Fruit fly (Drosophila melanogaster): ENCODE results near the gene Gba1a.

Gba1a gene

DNA sequence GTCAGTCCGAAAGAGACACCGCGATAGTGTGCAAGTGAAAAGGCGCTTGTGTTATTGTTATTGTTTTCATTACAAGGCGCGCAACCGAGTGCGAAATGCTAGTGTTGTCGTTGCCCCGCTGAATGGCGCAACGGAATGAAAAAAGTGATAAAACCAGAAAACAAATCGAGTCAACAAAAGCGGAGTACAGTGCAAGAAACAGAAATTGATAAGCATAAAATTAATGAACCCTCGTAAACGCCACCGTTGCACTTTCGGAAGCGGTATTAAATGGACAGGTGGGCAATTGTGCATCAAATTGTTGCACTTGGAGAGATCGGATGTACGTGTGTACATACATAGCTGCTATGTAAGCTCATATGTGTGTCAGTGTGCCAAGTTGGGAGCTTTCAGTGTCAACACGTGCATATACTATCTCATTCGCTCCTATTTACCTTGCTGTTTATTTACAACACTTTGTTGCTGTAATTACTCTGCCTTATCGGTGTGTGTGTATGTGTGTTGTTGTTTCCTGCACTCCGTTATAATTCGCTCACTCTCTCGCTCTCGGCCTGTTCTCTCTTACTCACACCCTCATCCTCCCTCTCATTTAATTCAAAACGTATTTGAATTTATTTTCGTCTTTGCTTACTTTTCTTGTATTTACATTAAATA lies 23.1 kb downstream of the Gba1a start (continued):
- TF ChIP-seq wor (GFP tag; IDR thresholded peaks at IDR 0.05) = no peak
- TF ChIP-seq pros (GFP tag; optimal IDR thresholded peaks at IDR 0.05) = no peak
- TF ChIP-seq run (tag; optimal IDR thresholded peaks at IDR 0.05) = peak; percentile 43
- TF ChIP-seq ara (GFP tag; IDR thresholded peaks at IDR 0.05) = peak; percentile 77
- TF ChIP-seq pb (GFP tag; optimal IDR thresholded peaks at IDR 0.05) = peak; percentile 73
- TF ChIP-seq CG10979 (tag; optimal IDR thresholded peaks at IDR 0.05) = peak; percentile 18
- TF ChIP-seq CG7839 (tag; optimal IDR thresholded peaks at IDR 0.05) = peak; percentile 22
- TF ChIP-seq D (optimal IDR thresholded peaks at IDR 0.05) = no peak
- TF ChIP-seq D (GFP tag; optimal IDR thresholded peaks at IDR 0.05) = peak; percentile 31
- TF ChIP-seq CG18476 (GFP tag; optimal IDR thresholded peaks at IDR 0.05) = peak; percentile 37
- peak; percentile 31 for TF ChIP-seq CG10209 (GFP tag; optimal IDR thresholded peaks at IDR 0.05)
- TF ChIP-seq fru (optimal IDR thresholded peaks at IDR 0.05) = no peak
- peak; percentile 51 for TF ChIP-seq Hmr (GFP tag; optimal IDR thresholded peaks at IDR 0.05)
- peak; percentile 42; the same call in 1 of the 3 replicates for TF ChIP-seq Optix (GFP tag; IDR thresholded peaks at IDR 0.05)
- no peak for TF ChIP-seq Xbp1 (GFP tag; optimal IDR thresholded peaks at IDR 0.05)
- TF ChIP-seq CG34422 (GFP tag; IDR thresholded peaks at IDR 0.05) = 0 out of 3 replicates have a peak, but pooled peaks have one; percentile 49
- peak; percentile 63 for TF ChIP-seq cg (GFP tag; optimal IDR thresholded peaks at IDR 0.05)
- TF ChIP-seq Stat92E (GFP tag; optimal IDR thresholded peaks at IDR 0.05) = peak in 1 of 3 experiments; percentile 47
- TF ChIP-seq tio (GFP tag; optimal IDR thresholded peaks at IDR 0.05) = no peak
- TF ChIP-seq p53 (GFP tag; optimal IDR thresholded peaks at IDR 0.05) = peak; percentile 61
- no peak for TF ChIP-seq CG7271 (tag; optimal IDR thresholded peaks at IDR 0.05)
- TF ChIP-seq lmd (GFP tag; IDR thresholded peaks at IDR 0.05) = peak; percentile 30; the same call in 1 of the 2 replicates
- TF ChIP-seq trem (tag; optimal IDR thresholded peaks at IDR 0.05) = peak; percentile 9
- no peak for TF ChIP-seq mam (GFP tag; optimal IDR thresholded peaks at IDR 0.05)
- TF ChIP-seq ttk (GFP tag; IDR thresholded peaks at IDR 0.05) = peak; percentile 36; the same call in 1 of the 2 replicates
- TF ChIP-seq CG33557 (GFP tag; optimal IDR thresholded peaks at IDR 0.05) = peak; percentile 30
- TF ChIP-seq ERR (GFP tag; optimal IDR thresholded peaks at IDR 0.05) = no peak
- TF ChIP-seq CG9817 (tag; optimal IDR thresholded peaks at IDR 0.05) = peak; percentile 7
- peak; percentile 73 for TF ChIP-seq CG11504 (tag; optimal IDR thresholded peaks at IDR 0.05)
- TF ChIP-seq Asciz (GFP tag; optimal IDR thresholded peaks at IDR 0.05) = peak; percentile 96
- peak; percentile 78 for TF ChIP-seq CG5180 (GFP tag; optimal IDR thresholded peaks at IDR 0.05)
- TF ChIP-seq Pdp1 (GFP tag; optimal IDR thresholded peaks at IDR 0.05) = peak; percentile 29 to 89
- peak; percentile 17; the same call in 1 of the 2 replicates for TF ChIP-seq Ptx1 (GFP tag; IDR thresholded peaks at IDR 0.05)
- no peak for TF ChIP-seq tin (GFP tag; optimal IDR thresholded peaks at IDR 0.05)
- TF ChIP-seq seq (GFP tag; IDR thresholded peaks at IDR 0.05) = peak; percentile 38; the same call in 1 of the 2 replicates
- TF ChIP-seq HLHmδ (GFP tag; optimal IDR thresholded peaks at IDR 0.05) = peak; percentile 36
- TF ChIP-seq CG18262 (tag; optimal IDR thresholded peaks at IDR 0.05) = peak; percentile 9
- TF ChIP-seq ap (GFP tag; IDR thresholded peaks at IDR 0.05) = no peak
- no peak for TF ChIP-seq CG11085 (GFP tag; IDR thresholded peaks at IDR 0.05)
- no peak for TF ChIP-seq CG3847 (GFP tag; IDR thresholded peaks at IDR 0.05)
- no peak for TF ChIP-seq CG8478 (optimal IDR thresholded peaks at IDR 0.05)
- TF ChIP-seq Lpt (GFP tag; optimal IDR thresholded peaks at IDR 0.05) = no peak
- no peak for TF ChIP-seq CG2116 (GFP tag; optimal IDR thresholded peaks at IDR 0.05)
- TF ChIP-seq exex (tag; optimal IDR thresholded peaks at IDR 0.05) = peak; percentile 51
- TF ChIP-seq Atf6 (GFP tag; IDR thresholded peaks at IDR 0.05) = peak; percentile 52; the same call in 1 of the 2 replicates
- no peak for TF ChIP-seq wdn (GFP tag; IDR thresholded peaks at IDR 0.05)
- no peak for TF ChIP-seq Doc2 (GFP tag; IDR thresholded peaks at IDR 0.05)
- TF ChIP-seq wek (GFP tag; optimal IDR thresholded peaks at IDR 0.05) = peak; percentile 83
- TF ChIP-seq Ets97D (GFP tag; optimal IDR thresholded peaks at IDR 0.05) = no peak
- TF ChIP-seq grn (GFP tag; optimal IDR thresholded peaks at IDR 0.05) = peak; percentile 71
